Fruit fly (Drosophila melanogaster) whole organism, embryonic: ENCODE measurements around the gene DEF8.

ENCODE experiments used
- ATbp ChIP-seq: fragments of 200-800 bp; sonication (Bioruptor generic); optimal IDR thresholded peaks from 2 replicates; lab custom pipeline; 2017; ENCODE audit warnings: missing biosample characterization, mild to moderate bottlenecking, missing genetic modification characterization, missing genetic modification reagents
- Antp ChIP-seq: fragments of 200-800 bp; sonication (Bioruptor generic); optimal IDR thresholded peaks from 3 replicates; lab custom pipeline; 2016; ENCODE audit warnings: missing biosample characterization, missing genetic modification characterization
- CG10147 ChIP-seq: fragments of 200-800 bp; sonication (Bioruptor generic); optimal IDR thresholded peaks from 2 replicates; lab custom pipeline; 2019; ENCODE audit warnings: missing biosample characterization, mild to moderate bottlenecking, missing genetic modification characterization, moderate library complexity
- CG10431 ChIP-seq: fragments of 200-800 bp; sonication (Bioruptor generic); optimal IDR thresholded peaks from 3 replicates; lab custom pipeline; 2018; ENCODE audit warnings: missing biosample characterization, mild to moderate bottlenecking, missing genetic modification characterization
- CG11247 ChIP-seq: fragments of 200-800 bp; sonication (Bioruptor generic); IDR thresholded peaks from 2 replicates; pipeline ENCODE4 v1.3.6; 2022; ENCODE audit warnings: missing biosample characterization, missing genetic modification characterization
- CG13123 ChIP-seq: fragments of 200-800 bp; sonication (Bioruptor generic); optimal IDR thresholded peaks from 2 replicates; lab custom pipeline; 2016; ENCODE audit warnings: missing biosample characterization, missing genetic modification characterization
- CG13296 ChIP-seq: fragments of 200-800 bp; sonication (Bioruptor generic); optimal IDR thresholded peaks from 3 replicates; lab custom pipeline; 2018; ENCODE audit warnings: missing biosample characterization, mild to moderate bottlenecking, missing genetic modification characterization
- CG13424 ChIP-seq: fragments of 200-800 bp; sonication (Bioruptor generic); optimal IDR thresholded peaks from 2 replicates; lab custom pipeline; 2019; ENCODE audit warnings: missing biosample characterization, mild to moderate bottlenecking, missing genetic modification characterization, moderate library complexity
- CG14050 ChIP-seq: fragments of 200-800 bp; sonication (Bioruptor generic); IDR thresholded peaks from 3 replicates; pipeline ENCODE4 v1.3.6; 2022; ENCODE audit warnings: missing biosample characterization, missing genetic modification characterization
- CG15601 ChIP-seq: fragments of 200-800 bp; sonication (Bioruptor generic); optimal IDR thresholded peaks from 3 replicates; lab custom pipeline; 2019; ENCODE audit warnings: missing biosample characterization, mild to moderate bottlenecking, missing genetic modification characterization, moderate library complexity
- CG1602 ChIP-seq: fragments of 200-800 bp; sonication (Bioruptor generic); optimal IDR thresholded peaks from 3 replicates; lab custom pipeline; 2016; ENCODE audit warnings: missing biosample characterization, missing genetic modification characterization
- CG18011 ChIP-seq: fragments of 200-800 bp; sonication (Bioruptor generic); optimal IDR thresholded peaks from 2 replicates; lab custom pipeline; 2017; ENCODE audit warnings: missing biosample characterization, missing genetic modification characterization, mild to moderate bottlenecking, moderate library complexity, missing genotype
- CG1832 ChIP-seq: fragments of 200-800 bp; sonication (Bioruptor generic); optimal IDR thresholded peaks from 2 replicates; lab custom pipeline; 2017; ENCODE audit warnings: missing biosample characterization, mild to moderate bottlenecking, missing genetic modification characterization, inconsistent platforms
- CG2712 ChIP-seq: fragments of 200-800 bp; optimal IDR thresholded peaks from 3 replicates; lab custom pipeline; 2019; ENCODE audit warnings: missing biosample characterization, mild to moderate bottlenecking, missing genetic modification characterization, moderate library complexity
- CG30403 ChIP-seq: fragments of 200-800 bp; sonication (Bioruptor generic); optimal IDR thresholded peaks from 3 replicates; lab custom pipeline; 2016; ENCODE audit warnings: missing biosample characterization, missing genetic modification characterization
- CG3163 ChIP-seq: fragments of 200-800 bp; sonication (Bioruptor generic); optimal IDR thresholded peaks from 3 replicates; lab custom pipeline; 2016; ENCODE audit warnings: missing biosample characterization, missing genetic modification characterization
- CG3407 ChIP-seq: fragments of 200-800 bp; sonication (Bioruptor generic); optimal IDR thresholded peaks from 2 replicates; lab custom pipeline; 2018; ENCODE audit warnings: missing biosample characterization, mild to moderate bottlenecking, missing genetic modification characterization
- CG3838 ChIP-seq: fragments of 200-800 bp; sonication (Bioruptor generic); optimal IDR thresholded peaks from 3 replicates; lab custom pipeline; 2016; ENCODE audit warnings: missing biosample characterization, missing genetic modification characterization
- CG6854 ChIP-seq: fragments of 200-800 bp; sonication (Bioruptor generic); optimal IDR thresholded peaks from 3 replicates; lab custom pipeline; 2017; ENCODE audit warnings: missing biosample characterization, mild to moderate bottlenecking, missing genetic modification characterization
- CG8290 ChIP-seq, 3 experiments: fragments of 200-800 bp; sonication (Bioruptor generic); optimal IDR thresholded peaks; 2 replicates each; lab custom pipeline; 2016 to 2019; ENCODE audit warnings: missing biosample characterization in 3 of 3, missing genetic modification characterization in 3 of 3, mild to moderate bottlenecking in 2 of 3, moderate library complexity in 1 of 3
- D19B ChIP-seq: fragments of 200-800 bp; sonication (Bioruptor generic); optimal IDR thresholded peaks from 2 replicates; lab custom pipeline; 2017; ENCODE audit warnings: missing biosample characterization, mild to moderate bottlenecking, missing genetic modification characterization
- Doc3 ChIP-seq: fragments of 200-800 bp; sonication (Bioruptor generic); IDR thresholded peaks from 3 replicates; pipeline ENCODE4 v1.3.6; 2022; ENCODE audit warnings: missing biosample characterization, missing genetic modification characterization; ENCODE audit not compliant: partially characterized antibody
- Gug ChIP-seq: fragments of 200-800 bp; sonication (Bioruptor generic); IDR thresholded peaks from 4 replicates; pipeline ENCODE4 v1.3.6; 2022; ENCODE audit warnings: missing biosample characterization, missing genetic modification characterization
- HLH3B ChIP-seq: fragments of 200-800 bp; sonication (Bioruptor generic); IDR thresholded peaks from 2 replicates; pipeline ENCODE4 v1.3.6; 2022; ENCODE audit warnings: missing biosample characterization, missing genetic modification characterization
- HmgD ChIP-seq: fragments of 200-800 bp; sonication (Bioruptor generic); optimal IDR thresholded peaks from 3 replicates; lab custom pipeline; 2016; ENCODE audit warnings: missing biosample characterization, missing genetic modification characterization
- Hmr ChIP-seq: fragments of 200-800 bp; sonication (Bioruptor generic); optimal IDR thresholded peaks from 3 replicates; lab custom pipeline; 2017; ENCODE audit warnings: mild to moderate bottlenecking, missing biosample characterization, missing genetic modification reagents, missing genetic modification characterization
- Hsf ChIP-seq: fragments of 200-800 bp; sonication (Bioruptor generic); optimal IDR thresholded peaks from 3 replicates; lab custom pipeline; 2016; ENCODE audit warnings: missing biosample characterization, missing genetic modification characterization
- Max ChIP-seq: fragments of 200-800 bp; sonication (Bioruptor generic); optimal IDR thresholded peaks from 2 replicates; lab custom pipeline; 2016; ENCODE audit warnings: missing biosample characterization, mild to moderate bottlenecking, missing genetic modification characterization
- Meics ChIP-seq: fragments of 200-800 bp; sonication (Bioruptor generic); optimal IDR thresholded peaks from 2 replicates; lab custom pipeline; 2017; ENCODE audit warnings: missing biosample characterization, mild to moderate bottlenecking, missing genetic modification characterization
- Mes4 ChIP-seq: fragments of 200-800 bp; sonication (Bioruptor generic); optimal IDR thresholded peaks from 2 replicates; lab custom pipeline; 2016; ENCODE audit warnings: missing biosample characterization, missing genetic modification characterization
- Sox102F ChIP-seq: fragments of 200-800 bp; sonication (Bioruptor generic); optimal IDR thresholded peaks from 2 replicates; lab custom pipeline; 2018; ENCODE audit warnings: missing biosample characterization, mild to moderate bottlenecking, missing genetic modification characterization, moderate library complexity
- TFAM ChIP-seq: fragments of 200-800 bp; sonication (Bioruptor generic); optimal IDR thresholded peaks from 2 replicates; lab custom pipeline; 2017; ENCODE audit warnings: missing biosample characterization, missing genetic modification characterization, inconsistent platforms
- ap ChIP-seq: fragments of 200-800 bp; sonication (Bioruptor generic); IDR thresholded peaks from 2 replicates; pipeline ENCODE4 v1.3.6; 2022; ENCODE audit warnings: missing biosample characterization, missing genetic modification characterization
- bbx ChIP-seq: fragments of 200-800 bp; sonication (Bioruptor generic); IDR thresholded peaks from 2 replicates; pipeline ENCODE4 v1.3.6; 2022; ENCODE audit warnings: missing biosample characterization, missing genetic modification characterization; ENCODE audit not compliant: partially characterized antibody
- bcd ChIP-seq: fragments of 200-800 bp; sonication (Bioruptor generic); optimal IDR thresholded peaks from 2 replicates; lab custom pipeline; 2017; ENCODE audit warnings: missing biosample characterization, mild to moderate bottlenecking, missing genetic modification characterization
- croc ChIP-seq: fragments of 200-800 bp; sonication (Bioruptor generic); conservative IDR thresholded peaks from 3 replicates; pipeline ENCODE4 v1.3.6; 2022; ENCODE audit warnings: missing biosample characterization, missing genetic modification characterization
- disco-r ChIP-seq: fragments of 200-800 bp; sonication (Bioruptor generic); optimal IDR thresholded peaks from 2 replicates; lab custom pipeline; 2016; ENCODE audit warnings: missing biosample characterization, missing genetic modification characterization
- dmrt11E ChIP-seq: fragments of 200-800 bp; sonication (Bioruptor generic); optimal IDR thresholded peaks from 3 replicates; lab custom pipeline; 2018; ENCODE audit warnings: missing biosample characterization, mild to moderate bottlenecking, missing genetic modification characterization, moderate library complexity
- eve ChIP-seq, 2 experiments: fragments of >200 bp; optimal IDR thresholded peaks; 2 replicates each; lab custom pipeline; 2017; ENCODE audit warnings: missing biosample characterization in 2 of 2, missing genetic modification characterization in 2 of 2
- fd3F ChIP-seq: fragments of 200-800 bp; sonication (Bioruptor generic); optimal IDR thresholded peaks from 2 replicates; lab custom pipeline; 2018; ENCODE audit warnings: missing biosample characterization, mild to moderate bottlenecking, missing genetic modification characterization, moderate library complexity
- lbe ChIP-seq: fragments of 200-800 bp; sonication (Bioruptor generic); optimal IDR thresholded peaks from 2 replicates; lab custom pipeline; 2016; ENCODE audit warnings: missing biosample characterization, mild to moderate bottlenecking, missing genetic modification characterization
- mirr ChIP-seq: fragments of 200-800 bp; sonication (Bioruptor generic); optimal IDR thresholded peaks from 3 replicates; lab custom pipeline; 2018; ENCODE audit warnings: missing biosample characterization, mild to moderate bottlenecking, missing genetic modification characterization
- salm ChIP-seq: fragments of 200-800 bp; sonication (Bioruptor generic); optimal IDR thresholded peaks from 2 replicates; lab custom pipeline; 2018; ENCODE audit warnings: missing biosample characterization, mild to moderate bottlenecking, missing genetic modification characterization
- sima ChIP-seq: fragments of 200-800 bp; sonication (Bioruptor generic); optimal IDR thresholded peaks from 2 replicates; lab custom pipeline; 2016; ENCODE audit warnings: missing biosample characterization, missing genetic modification characterization
- so ChIP-seq: fragments of 200-800 bp; sonication (Bioruptor generic); IDR thresholded peaks from 3 replicates; pipeline ENCODE4 v1.3.6; 2022; ENCODE audit warnings: missing biosample characterization, missing genetic modification characterization
- unpg ChIP-seq: fragments of 200-800 bp; sonication (Bioruptor generic); optimal IDR thresholded peaks from 3 replicates; lab custom pipeline; 2018; ENCODE audit warnings: missing biosample characterization, mild to moderate bottlenecking, missing genetic modification characterization, moderate library complexity
- usp ChIP-seq: fragments of >200 bp; optimal IDR thresholded peaks from 2 replicates; lab custom pipeline; 2017; ENCODE audit warnings: missing biosample characterization, missing genetic modification characterization
- zen ChIP-seq: fragments of 200-800 bp; sonication (Bioruptor generic); optimal IDR thresholded peaks from 3 replicates; lab custom pipeline; 2018; ENCODE audit warnings: missing biosample characterization, mild to moderate bottlenecking, missing genetic modification characterization, moderate library complexity

DEF8 gene

dm6 chr3L:12145709-12146694 lies 14.1 kb downstream of the DEF8 start, which contains the start of the genes eIF3l and Nrx-IV (continued):
- TF ChIP-seq Max (no peak), CG1602 (no peak), CG3838 (GFP tag; lab: Kevin White, UChicago) (no peak), ap (GFP tag; lab: Robert Waterston, UW) (no peak), CG10147 (GFP tag; lab: Kevin White, UChicago) (no peak), CG6854 (GFP tag; lab: Kevin White, UChicago) (no peak), mirr (GFP tag; lab: Kevin White, UChicago) (no peak), disco-r (GFP tag; lab: Kevin White, UChicago) (no peak), CG1832 (no peak), CG13296 (no peak), Mes4 (GFP tag; lab: Kevin White, UChicago) (no peak), CG3163 (GFP tag; lab: Kevin White, UChicago) (no peak), fd3F (no peak), CG11247 (no peak), sima (no peak), CG2712 (no peak), CG13123 (GFP tag; lab: Kevin White, UChicago) (no peak), CG3407 (GFP tag; lab: Kevin White, UChicago) (no peak), Hmr (GFP tag; lab: Kevin White, UChicago) (no peak), HLH3B (GFP tag; lab: Robert Waterston, UW) (no peak), Antp (GFP tag; lab: Kevin White, UChicago) (no peak), ATbp (GFP tag; lab: Kevin White, UChicago) (no peak), CG14050 (GFP tag; lab: Robert Waterston, UW) (no peak), salm (no peak), bcd (GFP tag; lab: Kevin White, UChicago) (no peak), zen (no peak), bbx (peak; percentile 28), HmgD (no peak), CG15601 (tag; lab: Kevin White, UChicago) (no peak), CG13424 (tag; lab: Kevin White, UChicago) (no peak), CG18011 (no peak), Gug (GFP tag; lab: Robert Waterston, UW) (no peak), lbe (no peak), Doc3 (GFP tag; lab: Robert Waterston, UW) (peak; percentile 59; the same call in 2 of the 3 replicates), Meics (GFP tag; lab: Kevin White, UChicago) (no peak), TFAM (GFP tag; lab: Kevin White, UChicago) (no peak), Sox102F (GFP tag; lab: Kevin White, UChicago) (no peak), CG30403 (GFP tag; lab: Kevin White, UChicago) (peak; percentile 14), CG10431 (GFP tag; lab: Kevin White, UChicago) (no peak), Hsf (no peak), eve (GFP tag; optimal IDR thresholded peaks at IDR 0.05; lab: Kevin White, UChicago) (no peak), so (GFP tag; lab: Robert Waterston, UW) (no peak), unpg (GFP tag; lab: Kevin White, UChicago) (no peak), usp (GFP tag; lab: Kevin White, UChicago) (no peak), CG8290 (GFP tag; optimal IDR thresholded peaks at IDR 0.05; lab: Kevin White, UChicago) (no peak), CG8290 (tag; optimal IDR thresholded peaks at IDR 0.05; lab: Kevin White, UChicago) (no peak), dmrt11E (tag; lab: Kevin White, UChicago) (no peak), croc (GFP tag; lab: Robert Waterston, UW) (no peak), D19B (GFP tag; lab: Kevin White, UChicago) (no peak)
